Fruit fly (Drosophila melanogaster): ENCODE measurements around the gene CG13386.

The CG13386 gene

dm6 chr2L:8398721-8399120, at the start of gene CG13386:
TSS of gene CG13386 (plus strand) at chr2L:8399021.
- TF ChIP-seq psq (optimal IDR thresholded peaks at IDR 0.05) (no peak), ttk (optimal IDR thresholded peaks at IDR 0.05) (no peak), h (optimal IDR thresholded peaks at IDR 0.05) (no peak), Sin3A (optimal IDR thresholded peaks at IDR 0.05) (no peak), Myc (optimal IDR thresholded peaks at IDR 0.05) (no peak), insv (optimal IDR thresholded peaks at IDR 0.05) (no peak)

DNA sequence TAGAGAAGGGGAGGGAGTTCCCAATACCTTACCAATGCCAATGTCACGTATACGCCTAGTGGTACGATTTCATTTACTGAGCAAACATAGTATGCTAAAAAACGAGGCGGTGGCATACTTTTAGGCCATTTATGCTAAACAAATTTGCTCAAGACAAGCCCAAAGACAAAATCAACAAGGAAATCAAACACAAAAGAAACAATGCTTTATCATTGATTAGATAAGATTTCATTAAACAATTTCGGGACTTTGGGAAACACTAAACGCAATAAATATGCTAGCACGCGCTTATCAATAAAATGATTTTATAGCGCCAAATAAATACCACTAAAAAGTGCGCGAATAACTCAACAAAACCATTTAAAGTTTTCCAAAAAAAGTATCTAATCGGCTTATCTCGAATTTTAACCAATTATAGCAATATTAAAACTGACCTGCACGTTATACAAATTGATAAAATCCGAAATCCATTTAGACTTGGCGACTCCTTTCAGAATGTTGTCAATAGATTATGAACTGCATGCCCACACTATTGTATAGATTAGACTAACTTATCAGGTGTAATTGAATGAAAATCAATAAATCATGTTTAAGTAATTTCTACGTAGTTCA, 48.2 kb upstream of the CG13386 start:
- TF ChIP-seq insv (optimal IDR thresholded peaks at IDR 0.05), result no peak
- no peak for TF ChIP-seq Myc (optimal IDR thresholded peaks at IDR 0.05)
- no peak for TF ChIP-seq psq (optimal IDR thresholded peaks at IDR 0.05)
- TF ChIP-seq ttk (optimal IDR thresholded peaks at IDR 0.05), result no peak
- no peak for TF ChIP-seq h (optimal IDR thresholded peaks at IDR 0.05)
- TF ChIP-seq Sin3A (optimal IDR thresholded peaks at IDR 0.05), result no peak

- TF ChIP-seq psq (optimal IDR thresholded peaks at IDR 0.05) (no peak), insv (optimal IDR thresholded peaks at IDR 0.05) (no peak), Myc (optimal IDR thresholded peaks at IDR 0.05) (no peak), ttk (optimal IDR thresholded peaks at IDR 0.05) (no peak), Sin3A (optimal IDR thresholded peaks at IDR 0.05) (no peak), h (optimal IDR thresholded peaks at IDR 0.05) (no peak)
These were observed 47.5 kb upstream of the CG13386 start for dm6 chr2L:8351333-8351732.

- TF ChIP-seq Sin3A (optimal IDR thresholded peaks at IDR 0.05) (no peak), psq (optimal IDR thresholded peaks at IDR 0.05) (no peak), insv (optimal IDR thresholded peaks at IDR 0.05) (no peak), h (optimal IDR thresholded peaks at IDR 0.05) (no peak), ttk (optimal IDR thresholded peaks at IDR 0.05) (no peak), Myc (optimal IDR thresholded peaks at IDR 0.05) (no peak)
These were observed 47.0 kb upstream of the CG13386 start, which contains the start of gene Mur29B for dm6 chr2L:8351864-8352263. TSS of gene Mur29B (plus strand) at chr2L:8352187.

dm6 chr2L:8355419-8355818, 43.4 kb upstream of the CG13386 start:
- TF ChIP-seq ttk (optimal IDR thresholded peaks at IDR 0.05), result no peak
- no peak for TF ChIP-seq Myc (optimal IDR thresholded peaks at IDR 0.05)

- TF ChIP-seq insv (optimal IDR thresholded peaks at IDR 0.05) (no peak), h (optimal IDR thresholded peaks at IDR 0.05) (no peak)
These were observed 37.4 kb upstream of the CG13386 start for dm6 chr2L:8361204-8361952.

DNA sequence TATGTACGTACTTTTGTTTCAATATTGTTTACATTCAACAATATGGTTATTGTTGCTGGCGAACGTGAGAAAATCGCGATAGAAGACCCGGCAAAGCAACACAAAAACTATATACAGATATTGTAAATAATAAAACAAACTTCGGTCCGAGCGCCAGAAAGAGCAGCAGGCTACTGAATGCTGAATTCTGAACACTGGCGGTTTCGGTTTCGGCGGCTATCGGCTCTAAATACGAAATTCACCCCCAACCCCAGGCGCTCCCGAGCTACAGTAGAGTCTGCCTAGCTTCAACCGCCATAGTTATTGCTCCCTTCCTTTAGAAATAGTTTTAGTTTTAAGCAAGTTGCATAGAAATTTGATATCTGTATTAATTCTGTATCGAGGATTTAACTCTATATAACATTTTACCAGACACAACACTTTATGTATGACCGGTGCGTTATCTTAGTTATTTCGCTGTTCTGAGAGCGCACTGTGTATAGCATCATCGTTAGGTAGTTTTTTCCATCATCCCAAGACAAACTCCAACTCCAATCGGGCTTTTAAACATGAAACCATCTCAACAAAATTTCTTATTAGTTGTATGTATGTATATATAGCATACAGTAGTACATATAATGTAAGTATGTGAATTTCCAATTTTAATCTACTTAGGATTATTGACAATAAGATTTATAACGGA, 36.4 kb upstream of the CG13386 start, which contains the start of gene CG7627:
TSS of gene CG7627 (minus strand) at position 197 of the 682 bp plus-strand sequence.
- TF ChIP-seq h (optimal IDR thresholded peaks at IDR 0.05) (no peak), insv (optimal IDR thresholded peaks at IDR 0.05) (no peak), Sin3A (optimal IDR thresholded peaks at IDR 0.05) (no peak), psq (optimal IDR thresholded peaks at IDR 0.05) (no peak), ttk (optimal IDR thresholded peaks at IDR 0.05) (no peak), Myc (optimal IDR thresholded peaks at IDR 0.05) (no peak)

dm6 chr2L:8362955-8363285, 35.9 kb upstream of the CG13386 start:
- no peak for TF ChIP-seq psq (optimal IDR thresholded peaks at IDR 0.05)
- TF ChIP-seq h (optimal IDR thresholded peaks at IDR 0.05), result no peak
- no peak for TF ChIP-seq Sin3A (optimal IDR thresholded peaks at IDR 0.05)
- TF ChIP-seq ttk (optimal IDR thresholded peaks at IDR 0.05), result no peak
- no peak for TF ChIP-seq insv (optimal IDR thresholded peaks at IDR 0.05)
- TF ChIP-seq Myc (optimal IDR thresholded peaks at IDR 0.05), result no peak

- TF ChIP-seq h (optimal IDR thresholded peaks at IDR 0.05) (no peak), insv (optimal IDR thresholded peaks at IDR 0.05) (no peak), ttk (optimal IDR thresholded peaks at IDR 0.05) (no peak), Sin3A (optimal IDR thresholded peaks at IDR 0.05) (no peak), psq (optimal IDR thresholded peaks at IDR 0.05) (no peak), Myc (optimal IDR thresholded peaks at IDR 0.05) (no peak)
These were observed 34.5 kb upstream of the CG13386 start, which contains the start of the genes RpS13 and CSN8 for dm6 chr2L:8364006-8364956. TSS of gene RpS13 (minus strand) at chr2L:8364662. TSS of gene CSN8 (plus strand) at chr2L:8364855.

dm6 chr2L:8365701-8366643, 32.8 kb upstream of the CG13386 start, which contains the start of gene Pp2A-29B:
TSS of gene Pp2A-29B (plus strand) at chr2L:8366038.
- TF ChIP-seq ttk (optimal IDR thresholded peaks at IDR 0.05) (no peak), Sin3A (optimal IDR thresholded peaks at IDR 0.05) (no peak), Myc (optimal IDR thresholded peaks at IDR 0.05) (no peak), insv (optimal IDR thresholded peaks at IDR 0.05) (no peak), h (optimal IDR thresholded peaks at IDR 0.05) (no peak), psq (optimal IDR thresholded peaks at IDR 0.05) (no peak)

All from Kc167 (cell line).